Worm (Caenorhabditis elegans) whole organism, midembryonic: ENCODE results near the gene ser-6.
"Not testable (repeated sequence)": the region's sequence is repeated elsewhere in the genome, so short reads cannot be mapped to it uniquely, and the experiment has no call there.

Experiments used
- T22C8.4 ChIP-seq: fragments of 200-800 bp; sonication (Bioruptor generic); IDR thresholded peaks from 2 replicates; pipeline ENCODE4 v1.3.6; 2022; ENCODE audit warnings: missing genetic modification characterization, missing compliant biosample characterization
- cog-1 ChIP-seq: sonication (generic microtip); optimal IDR thresholded peaks from 2 replicates; lab custom pipeline; 2016; ENCODE audit warnings: missing genetic modification characterization, missing compliant biosample characterization
- flt-1 ChIP-seq: fragments of 200-800 bp; sonication (Bioruptor generic); IDR thresholded peaks from 2 replicates; pipeline ENCODE4 v1.3.6; 2022; ENCODE audit warnings: missing genetic modification characterization, missing compliant biosample characterization
- klf-2 ChIP-seq: fragments of 200-800 bp; sonication (Bioruptor generic); conservative IDR thresholded peaks from 2 replicates; pipeline ENCODE4 v1.3.6; 2022; ENCODE audit warnings: missing genetic modification reagents, missing genetic modification characterization, missing compliant biosample characterization
- med-1 ChIP-seq: sonication (generic microtip); optimal IDR thresholded peaks from 2 replicates; lab custom pipeline; 2017; ENCODE audit warnings: missing genetic modification characterization, mild to moderate bottlenecking, missing compliant biosample characterization, antibody characterized with exemption, missing genetic modification reagents; ENCODE audit not compliant: insufficient read depth
- ref-1 ChIP-seq: fragments of 200-800 bp; sonication (Bioruptor generic); conservative IDR thresholded peaks from 2 replicates; pipeline ENCODE4 v1.3.6; 2022; ENCODE audit warnings: missing genetic modification reagents, missing genetic modification characterization, missing compliant biosample characterization
- tab-1 ChIP-seq: fragments of 200-800 bp; sonication (Bioruptor generic); IDR thresholded peaks from 2 replicates; pipeline ENCODE4 v1.3.6; 2022; ENCODE audit warnings: missing genetic modification characterization, missing compliant biosample characterization
- ztf-23 ChIP-seq: fragments of 200-800 bp; sonication (Bioruptor generic); IDR thresholded peaks from 2 replicates; pipeline ENCODE4 v1.3.6; 2022; ENCODE audit warnings: missing genetic modification reagents, missing genetic modification characterization, missing compliant biosample characterization
- ztf-29 ChIP-seq: fragments of 200-800 bp; sonication (Bioruptor generic); IDR thresholded peaks from 2 replicates; pipeline ENCODE4 v1.3.6; 2022; ENCODE audit warnings: missing genetic modification reagents, missing genetic modification characterization, missing compliant biosample characterization

Gene ser-6

ce11 chrIV:2959798-2960197, at the start of gene ser-6:
Gene ser-6, plus strand, starts transcription at chrIV:2960098.
- TF ChIP-seq cog-1 (tag; lab: Kevin White, UChicago) (no peak), ztf-29 (GFP tag; lab: Robert Waterston, UW) (no peak), flt-1 (GFP tag; lab: Robert Waterston, UW) (no peak), ztf-23 (GFP tag; lab: Robert Waterston, UW) (no peak), T22C8.4 (GFP tag; lab: Robert Waterston, UW) (no peak), klf-2 (no peak), tab-1 (GFP tag; lab: Robert Waterston, UW) (no peak), med-1 (no peak), ref-1 (GFP tag; lab: Robert Waterston, UW) (no peak)

DNA sequence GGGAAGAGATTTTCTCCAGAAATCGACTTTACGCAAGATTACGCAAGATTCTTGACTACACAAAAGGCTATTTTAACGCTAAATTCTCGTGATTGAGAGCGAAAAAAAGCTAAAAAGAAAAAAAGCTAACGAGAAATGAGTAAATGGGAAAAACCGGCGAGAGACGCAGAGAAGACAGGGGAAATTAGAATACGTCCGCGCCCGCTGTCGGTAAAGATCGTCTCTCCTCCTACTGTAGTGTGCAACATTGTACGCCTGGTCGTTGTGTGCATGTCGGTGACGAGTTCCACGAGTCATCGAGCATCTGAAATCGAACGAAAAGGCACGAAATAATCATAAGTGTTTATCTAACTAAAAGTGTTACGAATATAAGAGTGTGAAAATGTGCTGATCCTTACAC, 45.4 kb upstream of the ser-6 start:
- TF ChIP-seq ztf-23 (GFP tag; lab: Robert Waterston, UW) (no peak), tab-1 (GFP tag; lab: Robert Waterston, UW) (no peak), cog-1 (tag; lab: Kevin White, UChicago) (no peak), klf-2 (no peak), ref-1 (GFP tag; lab: Robert Waterston, UW) (no peak), ztf-29 (GFP tag; lab: Robert Waterston, UW) (no peak), flt-1 (GFP tag; lab: Robert Waterston, UW) (no peak), med-1 (no peak), T22C8.4 (GFP tag; lab: Robert Waterston, UW) (no peak)

- TF ChIP-seq ref-1 (GFP tag; lab: Robert Waterston, UW) (no peak), flt-1 (GFP tag; lab: Robert Waterston, UW) (no peak), klf-2 (no peak), tab-1 (GFP tag; lab: Robert Waterston, UW) (no peak), med-1 (no peak), ztf-29 (GFP tag; lab: Robert Waterston, UW) (no peak), T22C8.4 (GFP tag; lab: Robert Waterston, UW) (no peak), ztf-23 (GFP tag; lab: Robert Waterston, UW) (no peak), cog-1 (tag; lab: Kevin White, UChicago) (no peak)
Measured at ce11 chrIV:2916043-2916442, 43.9 kb upstream of the ser-6 start.

DNA sequence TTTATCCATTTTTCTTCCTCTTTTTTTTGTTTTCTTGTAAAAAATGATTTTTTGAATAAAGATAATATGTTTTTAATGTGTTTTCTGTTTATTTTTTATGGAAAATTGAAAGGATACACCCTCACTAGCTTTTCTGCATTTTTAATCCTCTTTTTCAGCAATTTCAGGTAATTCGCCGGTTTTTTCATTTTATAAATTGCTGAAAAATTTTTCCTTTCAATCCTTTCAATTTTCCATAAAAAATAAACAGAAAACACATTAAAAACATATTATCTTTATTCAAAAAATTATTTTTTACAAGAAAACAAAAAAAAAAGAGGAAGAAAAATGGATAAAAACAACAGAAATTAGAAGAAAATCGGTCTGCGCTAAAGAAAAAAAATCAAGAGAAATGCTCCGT, 42.2 kb upstream of the ser-6 start, which contains the start of gene Y54G2A.50:
Gene Y54G2A.50, plus strand, starts transcription at position 301 of the 400 bp plus-strand sequence.
- not testable (repeated sequence) for TF ChIP-seq ztf-23 (GFP tag; lab: Robert Waterston, UW); klf-2; ref-1 (GFP tag; lab: Robert Waterston, UW)

DNA sequence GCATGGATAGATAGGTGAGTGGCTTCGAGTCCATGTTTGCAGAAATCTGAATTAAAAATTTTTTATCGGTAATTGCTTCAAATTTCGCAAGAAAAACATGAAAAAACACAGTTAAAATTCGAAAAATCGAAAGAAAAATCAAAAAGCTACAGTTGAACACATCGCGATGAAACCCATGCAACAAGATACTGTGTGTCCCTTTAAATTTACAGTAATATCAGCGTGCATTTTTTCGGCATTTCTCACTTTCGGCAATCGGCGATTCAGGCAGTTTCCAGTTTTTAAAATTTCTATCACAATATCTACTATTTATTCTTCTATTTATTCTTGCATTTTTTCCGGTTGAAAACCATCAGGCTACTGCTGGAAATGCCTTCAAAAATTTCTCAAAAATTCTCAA, 37.7 kb upstream of the ser-6 start, which contains the start of gene fbxc-45:
Gene fbxc-45, minus strand, starts transcription at position 48 of the 400 bp plus-strand sequence.
- TF ChIP-seq ref-1 (GFP tag; lab: Robert Waterston, UW) (no peak), ztf-23 (GFP tag; lab: Robert Waterston, UW) (no peak), cog-1 (tag; lab: Kevin White, UChicago) (no peak)

DNA sequence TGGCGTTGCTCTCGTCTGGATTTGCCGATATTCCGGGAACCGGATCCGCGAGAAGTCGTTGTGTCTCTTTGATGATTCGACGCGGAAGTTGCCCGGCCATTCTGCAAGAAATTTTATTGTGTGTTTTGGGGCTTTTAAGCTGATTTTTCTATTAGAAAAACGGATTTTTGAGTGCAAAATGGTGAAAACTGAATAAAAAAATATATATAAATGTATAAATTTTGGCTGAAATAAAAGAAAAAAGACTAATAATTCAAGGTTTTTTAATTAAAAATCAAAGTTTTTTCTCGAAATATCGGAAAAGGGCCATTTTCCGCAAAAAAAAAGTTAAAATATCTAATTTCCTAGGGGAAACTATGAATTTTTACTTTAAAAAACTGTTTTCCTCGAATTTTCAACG, 34.3 kb upstream of the ser-6 start, which contains the start of gene ubc-13:
Gene ubc-13, minus strand, starts transcription at position 101 of the 400 bp plus-strand sequence.
- no peak for TF ChIP-seq klf-2
- TF ChIP-seq cog-1 (tag; lab: Kevin White, UChicago) = no peak
- TF ChIP-seq ztf-23 (GFP tag; lab: Robert Waterston, UW) = no peak
- TF ChIP-seq tab-1 (GFP tag; lab: Robert Waterston, UW) = no peak
- TF ChIP-seq med-1 = no peak

- TF ChIP-seq tab-1 (GFP tag; lab: Robert Waterston, UW) (no peak), ztf-23 (GFP tag; lab: Robert Waterston, UW) (no peak), med-1 (no peak), flt-1 (GFP tag; lab: Robert Waterston, UW) (no peak), ztf-29 (GFP tag; lab: Robert Waterston, UW) (no peak), klf-2 (no peak), ref-1 (GFP tag; lab: Robert Waterston, UW) (no peak), cog-1 (tag; lab: Kevin White, UChicago) (no peak)
Measured at ce11 chrIV:2928409-2928808, 31.5 kb upstream of the ser-6 start, which contains the start of gene manf-1. Gene manf-1, minus strand, starts transcription at chrIV:2928421.

DNA sequence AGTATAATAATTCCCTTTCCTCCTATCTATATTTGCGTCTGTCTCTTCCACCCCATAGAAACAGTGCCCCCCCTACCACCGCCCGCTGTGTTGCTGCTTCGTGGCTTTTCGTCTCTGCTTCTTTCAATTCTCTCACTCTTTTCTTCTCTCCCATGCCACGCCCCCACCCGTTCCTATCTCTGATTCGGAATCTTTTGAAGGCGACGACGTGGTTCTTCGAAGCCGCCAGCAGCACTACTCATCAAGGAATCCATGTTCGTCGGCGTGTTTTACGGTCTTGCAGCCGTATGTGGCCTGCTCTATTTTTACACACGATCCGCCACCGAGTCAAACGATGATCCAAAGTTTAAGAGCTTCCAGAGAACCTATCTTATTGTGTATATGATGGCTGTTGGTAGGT, 28.7 kb upstream of the ser-6 start, which contains the start of gene samt-1:
Gene samt-1, plus strand, starts transcription at position 176 of the 400 bp plus-strand sequence.
- no peak for TF ChIP-seq tab-1 (GFP tag; lab: Robert Waterston, UW)
- TF ChIP-seq cog-1 (tag; lab: Kevin White, UChicago) = no peak
- TF ChIP-seq ztf-29 (GFP tag; lab: Robert Waterston, UW) = no peak
- TF ChIP-seq ztf-23 (GFP tag; lab: Robert Waterston, UW) = no peak
- no peak for TF ChIP-seq klf-2
- no peak for TF ChIP-seq ref-1 (GFP tag; lab: Robert Waterston, UW)
- TF ChIP-seq T22C8.4 (GFP tag; lab: Robert Waterston, UW) = no peak
- TF ChIP-seq flt-1 (GFP tag; lab: Robert Waterston, UW) = no peak
- TF ChIP-seq med-1 = no peak

- TF ChIP-seq cog-1 (tag; lab: Kevin White, UChicago) = no peak
- TF ChIP-seq klf-2 = no peak
- TF ChIP-seq flt-1 (GFP tag; lab: Robert Waterston, UW) = no peak
- TF ChIP-seq ref-1 (GFP tag; lab: Robert Waterston, UW) = no peak
- TF ChIP-seq T22C8.4 (GFP tag; lab: Robert Waterston, UW) = no peak
- TF ChIP-seq med-1 = no peak
Measured at ce11 chrIV:2935194-2935593, 24.7 kb upstream of the ser-6 start.

ce11 chrIV:2960242-2960641, 344 bp downstream of the ser-6 start:
- TF ChIP-seq T22C8.4 (GFP tag; lab: Robert Waterston, UW) = no peak
- no peak for TF ChIP-seq ref-1 (GFP tag; lab: Robert Waterston, UW)
- no peak for TF ChIP-seq med-1
- no peak for TF ChIP-seq flt-1 (GFP tag; lab: Robert Waterston, UW)
- TF ChIP-seq ztf-29 (GFP tag; lab: Robert Waterston, UW) = no peak
- TF ChIP-seq ztf-23 (GFP tag; lab: Robert Waterston, UW) = no peak
- TF ChIP-seq klf-2 = no peak
- TF ChIP-seq tab-1 (GFP tag; lab: Robert Waterston, UW) = no peak
- no peak for TF ChIP-seq cog-1 (tag; lab: Kevin White, UChicago)
